Fruit fly (Drosophila melanogaster): ENCODE results near the gene dally.

dm6 chr3L:8850784-8851704 lies 23.7 kb downstream of the dally start:
- TF ChIP-seq usp (GFP tag; optimal IDR thresholded peaks at IDR 0.05) (no peak), Sp1 (GFP tag; optimal IDR thresholded peaks at IDR 0.05) (no peak), sv (GFP tag; optimal IDR thresholded peaks at IDR 0.05) (no peak), psq (GFP tag; optimal IDR thresholded peaks at IDR 0.05) (no peak), dmrt93B (GFP tag; optimal IDR thresholded peaks at IDR 0.05) (no peak), CrebA (GFP tag; optimal IDR thresholded peaks at IDR 0.05; ENCODE audit: borderline replicate concordance) (no peak), pan (optimal IDR thresholded peaks at IDR 0.05) (no peak), rgr (GFP tag; optimal IDR thresholded peaks at IDR 0.05) (no peak), lola (GFP tag; optimal IDR thresholded peaks at IDR 0.05) (no peak), Dfd (GFP tag; optimal IDR thresholded peaks at IDR 0.05) (no peak)
